Fruit fly (Drosophila melanogaster) whole organism, embryonic: ENCODE data around the gene Indy.
A peak's percentile ranks its signal among the peaks of the same experiment; 100 is the strongest.

Source experiments
- B-H2 ChIP-seq: fragments of 200-800 bp; sonication (Bioruptor generic); optimal IDR thresholded peaks from 2 replicates; lab custom pipeline; 2018; ENCODE audit warnings: missing biosample characterization, mild to moderate bottlenecking, missing genetic modification characterization
- CG10267 ChIP-seq: fragments of 200-800 bp; sonication (Bioruptor generic); optimal IDR thresholded peaks from 2 replicates; lab custom pipeline; 2018; ENCODE audit warnings: missing biosample characterization, mild to moderate bottlenecking, missing genetic modification characterization, moderate library complexity
- CG13775 ChIP-seq: fragments of 200-800 bp; sonication (Bioruptor generic); optimal IDR thresholded peaks from 3 replicates; lab custom pipeline; 2017; ENCODE audit warnings: missing biosample characterization, mild to moderate bottlenecking, missing genetic modification characterization
- CG1529 ChIP-seq: fragments of 200-800 bp; sonication (Bioruptor generic); optimal IDR thresholded peaks from 3 replicates; lab custom pipeline; 2018; ENCODE audit warnings: missing biosample characterization, missing genetic modification characterization
- CG1603 ChIP-seq: fragments of 200-800 bp; sonication (Bioruptor generic); optimal IDR thresholded peaks from 2 replicates; lab custom pipeline; 2019; ENCODE audit warnings: missing biosample characterization, mild to moderate bottlenecking, missing genetic modification characterization, moderate library complexity
- CG17186 ChIP-seq: fragments of 200-800 bp; sonication (Bioruptor generic); optimal IDR thresholded peaks from 3 replicates; lab custom pipeline; 2017; ENCODE audit warnings: missing biosample characterization, missing genetic modification reagents, missing genetic modification characterization
- CG17829 ChIP-seq: fragments of 200-800 bp; optimal IDR thresholded peaks from 2 replicates; lab custom pipeline; 2019; ENCODE audit warnings: missing biosample characterization, mild to moderate bottlenecking, missing genetic modification characterization, moderate library complexity
- CG2712 ChIP-seq: fragments of 200-800 bp; optimal IDR thresholded peaks from 3 replicates; lab custom pipeline; 2019; ENCODE audit warnings: missing biosample characterization, mild to moderate bottlenecking, missing genetic modification characterization, moderate library complexity
- CG4820 ChIP-seq: fragments of 200-800 bp; sonication (Bioruptor generic); optimal IDR thresholded peaks from 3 replicates; lab custom pipeline; 2016; ENCODE audit warnings: missing biosample characterization, missing genetic modification characterization
- CG6791 ChIP-seq: fragments of 200-800 bp; sonication (Bioruptor generic); IDR thresholded peaks from 3 replicates; pipeline ENCODE4 v1.3.6; 2022; ENCODE audit warnings: missing biosample characterization, missing genetic modification characterization; ENCODE audit not compliant: partially characterized antibody
- D19A ChIP-seq: fragments of 200-800 bp; optimal IDR thresholded peaks from 3 replicates; lab custom pipeline; 2019; ENCODE audit warnings: missing biosample characterization, mild to moderate bottlenecking, missing genetic modification characterization, moderate library complexity
- Dref ChIP-seq: fragments of 200-800 bp; sonication (Bioruptor generic); IDR thresholded peaks from 2 replicates; pipeline ENCODE4 v1.3.6; 2022; ENCODE audit warnings: missing biosample characterization, missing genetic modification characterization
- GATAe ChIP-seq: fragments of 200-800 bp; sonication (Bioruptor generic); conservative IDR thresholded peaks from 2 replicates; pipeline ENCODE4 v1.3.6; 2022; ENCODE audit warnings: missing biosample characterization, missing genetic modification characterization
- HmgZ ChIP-seq: fragments of 200-800 bp; sonication (Bioruptor generic); optimal IDR thresholded peaks from 2 replicates; lab custom pipeline; 2018; ENCODE audit warnings: missing biosample characterization, mild to moderate bottlenecking, missing genetic modification characterization
- Kr ChIP-seq: fragments of 200-800 bp; sonication (Bioruptor generic); optimal IDR thresholded peaks from 2 replicates; lab custom pipeline; 2017; ENCODE audit warnings: missing biosample characterization, mild to moderate bottlenecking, missing genetic modification characterization
- NfI ChIP-seq: fragments of 200-800 bp; sonication (Bioruptor generic); optimal IDR thresholded peaks from 3 replicates; lab custom pipeline; 2018; ENCODE audit warnings: missing biosample characterization, mild to moderate bottlenecking, missing genetic modification characterization, moderate library complexity
- Optix ChIP-seq: fragments of 200-800 bp; sonication (Bioruptor generic); IDR thresholded peaks from 3 replicates; pipeline ENCODE4 v1.3.6; 2022; ENCODE audit warnings: missing biosample characterization, missing genetic modification characterization
- Pdp1 ChIP-seq, 2 experiments: fragments of 200-800 bp; sonication (Bioruptor generic); optimal IDR thresholded peaks; 3 replicates each; lab custom pipeline; 2016; ENCODE audit warnings: missing biosample characterization in 2 of 2, missing genetic modification characterization in 2 of 2, mild to moderate bottlenecking in 1 of 2, moderate library complexity in 1 of 2
- Xbp1 ChIP-seq: fragments of 200-800 bp; sonication (Bioruptor generic); optimal IDR thresholded peaks from 3 replicates; lab custom pipeline; 2016; ENCODE audit warnings: missing biosample characterization, mild to moderate bottlenecking, missing genetic modification characterization
- al ChIP-seq: fragments of 200-800 bp; sonication (Bioruptor generic); IDR thresholded peaks from 2 replicates; pipeline ENCODE4 v1.3.6; 2022; ENCODE audit warnings: missing biosample characterization, missing genetic modification characterization
- ase ChIP-seq: fragments of 200-800 bp; sonication (Bioruptor generic); IDR thresholded peaks from 3 replicates; pipeline ENCODE4 v1.3.6; 2022; ENCODE audit warnings: missing biosample characterization, missing genetic modification characterization
- en ChIP-seq: fragments of 200-800 bp; sonication (Bioruptor generic); optimal IDR thresholded peaks from 2 replicates; lab custom pipeline; 2016; ENCODE audit warnings: missing biosample characterization, missing genetic modification characterization
- exex ChIP-seq: fragments of 200-800 bp; sonication (Bioruptor generic); optimal IDR thresholded peaks from 4 replicates; lab custom pipeline; 2018; ENCODE audit warnings: missing biosample characterization, mild to moderate bottlenecking, missing genetic modification characterization, moderate library complexity
- fd64A ChIP-seq: fragments of 200-800 bp; sonication (Bioruptor generic); optimal IDR thresholded peaks from 3 replicates; lab custom pipeline; 2018; ENCODE audit warnings: missing biosample characterization, mild to moderate bottlenecking, missing genetic modification characterization
- grn ChIP-seq: fragments of 200-800 bp; sonication (Bioruptor generic); optimal IDR thresholded peaks from 3 replicates; lab custom pipeline; 2017; ENCODE audit warnings: missing biosample characterization, missing genetic modification characterization
- her ChIP-seq: fragments of 200-800 bp; sonication (Bioruptor generic); optimal IDR thresholded peaks from 2 replicates; lab custom pipeline; 2016; ENCODE audit warnings: missing biosample characterization, missing genetic modification characterization
- hkb ChIP-seq, 2 experiments: fragments of 200-800 bp in 1 of 2; fragments of >200 bp in 1 of 2; sonication (Bioruptor generic) in 1 of 2; IDR thresholded peaks in 1 of 2; optimal IDR thresholded peaks in 1 of 2; 2 replicates each; pipeline versions ENCODE4 v1.3.6 to Lab custom; 2017 to 2022; ENCODE audit warnings: missing biosample characterization in 1 of 2, missing genetic modification characterization in 1 of 2
- kah ChIP-seq: fragments of 200-800 bp; sonication (Bioruptor generic); optimal IDR thresholded peaks from 2 replicates; lab custom pipeline; 2018; ENCODE audit warnings: missing biosample characterization, mild to moderate bottlenecking, missing genetic modification characterization
- mirr ChIP-seq: fragments of 200-800 bp; sonication (Bioruptor generic); optimal IDR thresholded peaks from 3 replicates; lab custom pipeline; 2018; ENCODE audit warnings: missing biosample characterization, mild to moderate bottlenecking, missing genetic modification characterization
- mld ChIP-seq: fragments of 200-800 bp; sonication (Bioruptor generic); IDR thresholded peaks from 3 replicates; pipeline ENCODE4 v1.3.6; 2022; ENCODE audit warnings: missing biosample characterization, missing genetic modification characterization; ENCODE audit not compliant: partially characterized antibody
- nerfin-2 ChIP-seq: fragments of 200-800 bp; sonication (Bioruptor generic); IDR thresholded peaks from 2 replicates; pipeline ENCODE4 v1.3.6; 2022; ENCODE audit warnings: missing biosample characterization, missing genetic modification characterization; ENCODE audit not compliant: partially characterized antibody
- nom ChIP-seq: fragments of 200-800 bp; sonication (Bioruptor generic); optimal IDR thresholded peaks from 2 replicates; lab custom pipeline; 2017; ENCODE audit warnings: missing biosample characterization, missing genetic modification characterization, mild to moderate bottlenecking, moderate library complexity, missing genetic modification reagents
- peb ChIP-seq: fragments of 200-800 bp; sonication (Bioruptor generic); IDR thresholded peaks from 2 replicates; pipeline ENCODE4 v1.3.6; 2022; ENCODE audit warnings: missing biosample characterization, missing genetic modification characterization
- pum ChIP-seq: fragments of 200-800 bp; sonication (Bioruptor generic); optimal IDR thresholded peaks from 2 replicates; lab custom pipeline; 2016; ENCODE audit warnings: missing biosample characterization, missing genetic modification characterization
- sug ChIP-seq: fragments of 200-800 bp; optimal IDR thresholded peaks from 2 replicates; lab custom pipeline; 2019; ENCODE audit warnings: missing biosample characterization, mild to moderate bottlenecking, missing genetic modification characterization, moderate library complexity
- tin ChIP-seq: fragments of 200-800 bp; sonication (Bioruptor generic); optimal IDR thresholded peaks from 3 replicates; lab custom pipeline; 2016; ENCODE audit warnings: missing biosample characterization, missing genetic modification characterization
- twi ChIP-seq: fragments of 200-800 bp; optimal IDR thresholded peaks from 2 replicates; lab custom pipeline; 2019; ENCODE audit warnings: missing biosample characterization, mild to moderate bottlenecking, missing genetic modification characterization, moderate library complexity

The Indy gene

dm6 chr3L:18828318-18828717 lies 17.7 kb downstream of the Indy start (continued):
- peak; percentile 57 for TF ChIP-seq HmgZ (tag; lab: Kevin White, UChicago)
- TF ChIP-seq Dref (GFP tag; lab: Robert Waterston, UW) = peak; percentile 98
- peak; percentile 16 for TF ChIP-seq CG1529 (GFP tag; lab: Kevin White, UChicago)
- TF ChIP-seq CG10267 (tag; lab: Kevin White, UChicago) = peak; percentile 25
- peak; percentile 45 for TF ChIP-seq CG1603 (tag; lab: Kevin White, UChicago)
- TF ChIP-seq mld (GFP tag; lab: Robert Waterston, UW) = 0 out of 3 replicates have a peak, but pooled peaks have one; percentile 31
- TF ChIP-seq CG6791 (GFP tag; lab: Robert Waterston, UW) = peak; percentile 86
- peak; percentile 9 for TF ChIP-seq B-H2 (GFP tag; lab: Kevin White, UChicago)
- TF ChIP-seq, all 482 proteins: peak for 67

DNA sequence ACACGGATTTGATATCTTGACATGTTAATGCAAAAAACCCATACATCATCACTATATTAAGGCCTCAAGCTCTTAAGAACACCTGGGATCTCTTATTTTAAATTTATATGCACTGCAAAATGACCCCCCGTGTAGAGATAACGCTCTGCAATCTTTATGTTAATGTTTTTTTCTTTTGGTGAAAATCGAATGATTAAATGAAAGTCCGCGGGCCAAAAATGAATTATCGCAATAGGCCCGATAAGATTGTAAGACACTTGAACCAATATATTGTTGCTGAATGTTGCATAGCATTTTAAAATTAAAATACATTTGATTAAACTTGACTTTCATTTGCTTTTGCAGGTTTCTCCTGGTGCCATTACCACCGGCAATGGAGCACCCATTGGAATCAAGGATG lies 20.1 kb downstream of the Indy start:
- TF ChIP-seq CG4820 (no peak), ase (GFP tag; lab: Robert Waterston, UW) (no peak), tin (GFP tag; lab: Kevin White, UChicago) (no peak), sug (tag; lab: Kevin White, UChicago) (peak; percentile 93), her (no peak), D19A (tag; lab: Kevin White, UChicago) (no peak), exex (tag; lab: Kevin White, UChicago) (peak; percentile 35), Kr (GFP tag; lab: Kevin White, UChicago) (no peak), kah (no peak), hkb (optimal IDR thresholded peaks at IDR 0.05; lab: Kevin White, UChicago) (no peak), hkb (GFP tag; IDR thresholded peaks at IDR 0.05; lab: Robert Waterston, UW) (no peak), Optix (GFP tag; lab: Robert Waterston, UW) (no peak), pum (GFP tag; lab: Kevin White, UChicago) (no peak), peb (GFP tag; lab: Robert Waterston, UW) (no peak), NfI (GFP tag; lab: Kevin White, UChicago) (no peak), Xbp1 (no peak), CG17829 (no peak)

- no peak for TF ChIP-seq fd64A (GFP tag; lab: Kevin White, UChicago)
- TF ChIP-seq nerfin-2 (GFP tag; lab: Robert Waterston, UW) = no peak
- TF ChIP-seq nom = peak; percentile 57
- no peak for TF ChIP-seq mirr (GFP tag; lab: Kevin White, UChicago)
- TF ChIP-seq grn (GFP tag; lab: Kevin White, UChicago) = peak; percentile 13
- no peak for TF ChIP-seq al (GFP tag; lab: Robert Waterston, UW)
Measured at dm6 chr3L:18824851-18825250, 21.2 kb downstream of the Indy start.

- TF ChIP-seq twi (no peak), CG2712 (tag; lab: Kevin White, UChicago) (no peak), CG17186 (GFP tag; lab: Kevin White, UChicago) (no peak), en (GFP tag; lab: Kevin White, UChicago) (no peak), GATAe (GFP tag; lab: Robert Waterston, UW) (no peak), Pdp1 (GFP tag; optimal IDR thresholded peaks at IDR 0.05; lab: Kevin White, UChicago) (peak in 1 of 2 experiments; percentile 71), CG13775 (GFP tag; lab: Kevin White, UChicago) (no peak)
Measured at dm6 chr3L:18823870-18824561, 22.1 kb downstream of the Indy start.
